Worm (Caenorhabditis elegans): ENCODE results near the gene str-205.

DNA sequence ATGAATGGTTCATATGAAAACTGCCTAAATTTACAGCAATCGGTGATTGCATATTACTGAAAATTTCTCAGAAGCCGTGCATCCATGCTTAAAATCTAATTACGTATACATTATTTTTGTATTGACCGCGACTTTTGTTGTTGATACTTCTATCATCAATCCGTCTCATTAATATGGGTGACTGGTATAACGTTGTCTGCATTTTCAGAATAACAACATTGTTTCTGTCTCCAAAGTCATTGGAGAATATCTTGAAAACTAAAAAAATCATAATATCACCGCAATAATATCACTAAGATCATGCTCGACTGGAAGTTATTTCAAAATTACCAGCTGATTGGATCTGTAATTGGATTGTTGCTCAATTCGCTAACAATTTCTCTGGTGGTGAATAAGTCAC lies 21.7 kb upstream of the str-205 start, which contains the start of gene str-207:
- TF ChIP-seq pqm-1 (tag; optimal IDR thresholded peaks at IDR 0.05) = no peak
- TF ChIP-seq snpc-4 (tag; optimal IDR thresholded peaks at IDR 0.05) = no peak
- no peak for TF ChIP-seq nfya-1 (tag; optimal IDR thresholded peaks at IDR 0.05; ENCODE audit: insufficient read depth)

All from whole organism, L3 larva.